Worm (Caenorhabditis elegans) whole organism, L1 larva: ENCODE results near the gene hap-1.

Source experiments
- blmp-1 ChIP-seq: fragments of 150-350 bp; optimal IDR thresholded peaks from 2 replicates; lab custom pipeline; 2014; ENCODE audit warnings: missing biosample characterization, missing genetic modification characterization
- lin-39 ChIP-seq: fragments of 150-350 bp; optimal IDR thresholded peaks from 2 replicates; lab custom pipeline; 2014; ENCODE audit warnings: missing biosample characterization, missing genetic modification reagents, missing genetic modification characterization

ce11 chrIII:5244539-5244938, 19.2 kb upstream of the hap-1 start, which contains the start of gene cnd-1:
- TF ChIP-seq lin-39 (tag; lab: Kevin White, UChicago) = no peak
- TF ChIP-seq blmp-1 (tag; lab: Kevin White, UChicago) = no peak
